Worm (Caenorhabditis elegans) whole organism, young adult: ENCODE measurements around the gene srbc-67.

ENCODE experiments used
- B0019.2 ChIP-seq: fragments of 200-800 bp; sonication (Bioruptor generic); conservative IDR thresholded peaks from 2 replicates; pipeline ENCODE4 v1.3.6; 2022; ENCODE audit warnings: missing genetic modification reagents, missing genetic modification characterization, missing compliant biosample characterization
- B0261.1 ChIP-seq: sonication (generic microtip); optimal IDR thresholded peaks from 2 replicates; lab custom pipeline; 2016; ENCODE audit warnings: mild to moderate bottlenecking, missing genetic modification characterization, moderate library complexity, missing compliant biosample characterization
- B0336.3 ChIP-seq: fragments of 200-800 bp; sonication (Bioruptor generic); IDR thresholded peaks from 2 replicates; pipeline ENCODE4 v1.3.6; 2022; ENCODE audit warnings: missing genetic modification characterization, missing compliant biosample characterization
- C17E4.6 ChIP-seq: fragments of 200-800 bp; sonication (Bioruptor generic); IDR thresholded peaks from 2 replicates; pipeline ENCODE4 v1.3.6; 2022; ENCODE audit warnings: missing genetic modification reagents, missing genetic modification characterization, missing compliant biosample characterization
- F49E8.2 ChIP-seq: sonication (generic microtip); optimal IDR thresholded peaks from 3 replicates; lab custom pipeline; 2017; ENCODE audit warnings: missing genetic modification characterization, mild to moderate bottlenecking, missing compliant biosample characterization, antibody characterized with exemption, moderate library complexity; ENCODE audit not compliant: insufficient read depth
- T26A5.8 ChIP-seq: sonication (generic microtip); optimal IDR thresholded peaks from 2 replicates; lab custom pipeline; 2016; ENCODE audit warnings: missing genetic modification characterization, missing compliant biosample characterization
- Y53F4B.3 ChIP-seq: fragments of 200-800 bp; sonication (Bioruptor generic); IDR thresholded peaks from 2 replicates; pipeline ENCODE4 v1.3.6; 2022; ENCODE audit warnings: missing genetic modification reagents, missing genetic modification characterization, missing compliant biosample characterization
- Y53G8AR.9 ChIP-seq: fragments of 200-800 bp; sonication (Bioruptor generic); conservative IDR thresholded peaks from 2 replicates; pipeline ENCODE4 v1.3.6; 2022; ENCODE audit warnings: missing genetic modification reagents, missing genetic modification characterization, missing compliant biosample characterization
- aptf-2 ChIP-seq: fragments of 200-800 bp; sonication (Bioruptor generic); conservative IDR thresholded peaks from 2 replicates; pipeline ENCODE4 v1.3.6; 2022; ENCODE audit warnings: missing genetic modification reagents, missing genetic modification characterization, missing compliant biosample characterization
- attf-5 ChIP-seq: fragments of 200-800 bp; sonication (Bioruptor generic); optimal IDR thresholded peaks from 2 replicates; lab custom pipeline; 2018; ENCODE audit warnings: mild to moderate bottlenecking, missing genetic modification characterization, missing compliant biosample characterization
- bed-1 ChIP-seq: fragments of 200-800 bp; sonication (Bioruptor generic); IDR thresholded peaks from 2 replicates; pipeline ENCODE4 v1.3.6; 2022; ENCODE audit warnings: missing genetic modification reagents, missing genetic modification characterization, missing compliant biosample characterization
- ceh-79 ChIP-seq: sonication (generic microtip); optimal IDR thresholded peaks from 2 replicates; lab custom pipeline; 2017; ENCODE audit warnings: mild to moderate bottlenecking, missing genetic modification characterization, missing compliant biosample characterization
- ceh-91 ChIP-seq: fragments of 200-800 bp; sonication (Bioruptor generic); IDR thresholded peaks from 2 replicates; pipeline ENCODE4 v1.3.6; 2022; ENCODE audit warnings: missing genetic modification reagents, missing genetic modification characterization, missing compliant biosample characterization
- chd-7 ChIP-seq: sonication (generic microtip); optimal IDR thresholded peaks from 2 replicates; lab custom pipeline; 2016; ENCODE audit warnings: mild to moderate bottlenecking, missing genetic modification characterization, moderate library complexity, missing compliant biosample characterization
- die-1 ChIP-seq: sonication (generic microtip); optimal IDR thresholded peaks from 2 replicates; lab custom pipeline; 2016; ENCODE audit warnings: missing genotype, mild to moderate bottlenecking, missing genetic modification characterization, missing compliant biosample characterization
- dpff-1 ChIP-seq: sonication (generic microtip); optimal IDR thresholded peaks from 2 replicates; lab custom pipeline; 2017; ENCODE audit warnings: mild to moderate bottlenecking, missing genetic modification characterization, missing compliant biosample characterization
- dpl-1 ChIP-seq: fragments of 150-350 bp; optimal IDR thresholded peaks from 2 replicates; lab custom pipeline; 2014; ENCODE audit warnings: missing biosample characterization, missing genetic modification reagents, missing genetic modification characterization
- egrh-3 ChIP-seq: fragments of 200-800 bp; sonication (Bioruptor generic); IDR thresholded peaks from 2 replicates; pipeline ENCODE4 v1.3.6; 2022; ENCODE audit warnings: missing genetic modification reagents, missing genetic modification characterization, missing compliant biosample characterization
- hlh-12 ChIP-seq: sonication (generic microtip); optimal IDR thresholded peaks from 2 replicates; lab custom pipeline; 2016; ENCODE audit warnings: missing genetic modification characterization, missing compliant biosample characterization
- hsf-1 ChIP-seq: fragments of 200-800 bp; sonication (Bioruptor generic); IDR thresholded peaks from 2 replicates; pipeline ENCODE4 v1.3.6; 2022; ENCODE audit warnings: missing genetic modification reagents, missing genetic modification characterization, missing compliant biosample characterization
- let-607 ChIP-seq, 2 experiments: fragments of 200-800 bp in 1 of 2; sonication (Bioruptor generic) in 1 of 2; sonication (generic microtip) in 1 of 2; optimal IDR thresholded peaks; 2 replicates each; lab custom pipeline; 2016 to 2018; ENCODE audit warnings: mild to moderate bottlenecking in 2 of 2, missing compliant biosample characterization in 2 of 2, missing genetic modification characterization in 2 of 2, moderate library complexity in 2 of 2, missing genotype in 1 of 2
- lin-35 ChIP-seq, 3 experiments: fragments of 150-350 bp in 2 of 3; sonication (generic microtip) in 1 of 3; optimal IDR thresholded peaks; 2 replicates each; lab custom pipeline; 2014 to 2018; ENCODE audit warnings: missing biosample characterization in 3 of 3, missing genetic modification characterization in 3 of 3, missing genetic modification reagents in 3 of 3
- lin-40 ChIP-seq: sonication (generic microtip); optimal IDR thresholded peaks from 2 replicates; lab custom pipeline; 2016; ENCODE audit warnings: missing genetic modification characterization, mild to moderate bottlenecking, missing compliant biosample characterization, missing genotype, missing genetic modification reagents
- madf-8 ChIP-seq: fragments of 200-800 bp; sonication (Bioruptor generic); conservative IDR thresholded peaks from 2 replicates; pipeline ENCODE4 v1.3.6; 2022; ENCODE audit warnings: missing genetic modification reagents, missing genetic modification characterization, missing compliant biosample characterization
- nhr-80 ChIP-seq: sonication (generic microtip); optimal IDR thresholded peaks from 2 replicates; lab custom pipeline; 2016; ENCODE audit warnings: missing genetic modification characterization, missing compliant biosample characterization
- rec-8 ChIP-seq, 2 experiments: sonication (generic microtip); optimal IDR thresholded peaks; 2 replicates each; lab custom pipeline; 2016; ENCODE audit warnings: mild to moderate bottlenecking in 2 of 2, missing genetic modification characterization in 2 of 2, missing genetic modification reagents in 2 of 2, missing genotype in 2 of 2, missing biosample characterization in 1 of 2, missing compliant biosample characterization in 1 of 2, moderate library complexity in 1 of 2
- snpc-1.3 ChIP-seq: sonication (generic microtip); optimal IDR thresholded peaks from 2 replicates; lab custom pipeline; 2017; ENCODE audit warnings: missing genetic modification characterization, mild to moderate bottlenecking, missing compliant biosample characterization, antibody characterized with exemption, moderate library complexity, missing genotype, missing genetic modification reagents; ENCODE audit not compliant: insufficient read depth
- sptf-2 ChIP-seq: fragments of 200-800 bp; sonication (Bioruptor generic); optimal IDR thresholded peaks from 2 replicates; lab custom pipeline; 2018; ENCODE audit warnings: mild to moderate bottlenecking, missing genetic modification characterization, missing compliant biosample characterization
- tbx-9 ChIP-seq: sonication (generic microtip); optimal IDR thresholded peaks from 2 replicates; lab custom pipeline; 2016; ENCODE audit warnings: borderline replicate concordance, missing genetic modification characterization, inconsistent platforms, missing compliant biosample characterization
- unc-130 ChIP-seq: sonication (generic microtip); optimal IDR thresholded peaks from 2 replicates; lab custom pipeline; 2016; ENCODE audit warnings: missing genetic modification reagents, missing genetic modification characterization, missing compliant biosample characterization
- unc-62 ChIP-seq: fragments of 150-350 bp; optimal IDR thresholded peaks from 2 replicates; lab custom pipeline; 2014; ENCODE audit warnings: missing biosample characterization, missing genetic modification reagents, missing genetic modification characterization
- zfh-2 ChIP-seq: fragments of 200-800 bp; sonication (Bioruptor generic); conservative IDR thresholded peaks from 2 replicates; pipeline ENCODE4 v1.3.6; 2022; ENCODE audit warnings: missing genetic modification reagents, missing genetic modification characterization, missing compliant biosample characterization

srbc-67 gene

ce11 chrV:3555986-3556385 lies 15.0 kb upstream of the srbc-67 start, which contains the start of gene grl-30 (continued):
- no peak for TF ChIP-seq rec-8 (tag; optimal IDR thresholded peaks at IDR 0.05; lab: Kevin White, UChicago)
- TF ChIP-seq B0336.3 = no peak
- TF ChIP-seq, all 124 proteins: peak for 0

ce11 chrV:3554869-3555268 lies 13.9 kb upstream of the srbc-67 start, which contains the start of gene grl-29:
grl-29 (minus strand) TSS chrV:3555236.
- TF ChIP-seq nhr-80 (tag; lab: Kevin White, UChicago) (no peak), egrh-3 (GFP tag; lab: Robert Waterston, UW) (peak; percentile 74; the same call in 1 of the 2 replicates), zfh-2 (peak; percentile 85)

- peak; percentile 56 for TF ChIP-seq nhr-80 (tag; lab: Kevin White, UChicago)
- no peak for TF ChIP-seq T26A5.8 (tag; lab: Kevin White, UChicago)
- TF ChIP-seq aptf-2 = no peak
- TF ChIP-seq B0336.3 = no peak
- TF ChIP-seq sptf-2 (GFP tag; lab: Kevin White, UChicago) = no peak
- TF ChIP-seq dpl-1 = no peak
- no peak for TF ChIP-seq Y53G8AR.9 (GFP tag; lab: Robert Waterston, UW)
Measured at ce11 chrV:3552740-3553469, 11.9 kb upstream of the srbc-67 start, which contains the start of gene T24A6.20. T24A6.20 (plus strand) TSS chrV:3553134.

ce11 chrV:3551765-3552164 lies 10.7 kb upstream of the srbc-67 start, which contains the start of gene grl-28:
grl-28 (minus strand) TSS chrV:3551865.
- no peak for TF ChIP-seq hlh-12 (tag; lab: Kevin White, UChicago)
- no peak for TF ChIP-seq chd-7 (tag; lab: Kevin White, UChicago)
- TF ChIP-seq attf-5 (GFP tag; lab: Kevin White, UChicago) = no peak
- no peak for TF ChIP-seq ceh-91 (GFP tag; lab: Robert Waterston, UW)
- no peak for TF ChIP-seq unc-62 (GFP tag; lab: Kevin White, UChicago)
- no peak for TF ChIP-seq sptf-2 (GFP tag; lab: Kevin White, UChicago)
- no peak for TF ChIP-seq snpc-1.3 (tag; lab: Kevin White, UChicago)
- no peak for TF ChIP-seq nhr-80 (tag; lab: Kevin White, UChicago)
- TF ChIP-seq F49E8.2 (tag; lab: Kevin White, UChicago) = no peak
- TF ChIP-seq hsf-1 = no peak
- TF ChIP-seq Y53F4B.3 (GFP tag; lab: Robert Waterston, UW) = no peak
- TF ChIP-seq lin-35 (GFP tag; optimal IDR thresholded peaks at IDR 0.05; lab: Kevin White, UChicago) = no peak
- no peak for TF ChIP-seq madf-8 (GFP tag; lab: Robert Waterston, UW)
- no peak for TF ChIP-seq die-1 (tag; lab: Kevin White, UChicago)
- TF ChIP-seq lin-40 = no peak
- TF ChIP-seq unc-130 = no peak
- no peak for TF ChIP-seq B0019.2 (GFP tag; lab: Robert Waterston, UW)
- TF ChIP-seq tbx-9 = no peak

- TF ChIP-seq B0261.1 (no peak), C17E4.6 (GFP tag; lab: Robert Waterston, UW) (no peak), bed-1 (no peak), dpff-1 (tag; lab: Kevin White, UChicago) (no peak), madf-8 (GFP tag; lab: Robert Waterston, UW) (no peak), let-607 (tag; optimal IDR thresholded peaks at IDR 0.05; lab: Kevin White, UChicago) (no peak), ceh-79 (tag; lab: Kevin White, UChicago) (no peak), lin-40 (no peak)
Measured at ce11 chrV:3549553-3549952, 8.5 kb upstream of the srbc-67 start, which contains the start of gene sri-21. sri-21 (plus strand) TSS chrV:3549853.
